Worm (Caenorhabditis elegans): ENCODE results near the gene gcy-8.

- TF ChIP-seq unc-130 (GFP tag; optimal IDR thresholded peaks at IDR 0.05) = no peak
- TF ChIP-seq nhr-77 (tag; optimal IDR thresholded peaks at IDR 0.05) = no peak
- TF ChIP-seq pqm-1 (tag; optimal IDR thresholded peaks at IDR 0.05) = no peak
- no peak for TF ChIP-seq ceh-82 (tag; optimal IDR thresholded peaks at IDR 0.05)
- TF ChIP-seq fkh-10 (GFP tag; optimal IDR thresholded peaks at IDR 0.05) = no peak
- no peak for TF ChIP-seq aha-1 (tag)
- no peak for TF ChIP-seq nhr-76 (tag; optimal IDR thresholded peaks at IDR 0.05)
- TF ChIP-seq zfp-2 (tag; optimal IDR thresholded peaks at IDR 0.05) = no peak
- no peak for TF ChIP-seq nhr-28 (tag; optimal IDR thresholded peaks at IDR 0.05)
Observed at ce11 chrIV:7938834-7939233, 10.9 kb downstream of the gcy-8 start, which contains the start of gene F20D12.7.
